Fruit fly (Drosophila melanogaster) whole organism, embryonic: Measurements from ENCODE around the gene scrib.

ENCODE experiments used
- B-H1 ChIP-seq: fragments of 200-800 bp; sonication (Bioruptor generic); IDR thresholded peaks from 3 replicates; pipeline ENCODE4 v1.3.6; 2022; ENCODE audit warnings: missing biosample characterization, missing genetic modification characterization
- Bdp1 ChIP-seq: fragments of 200-800 bp; sonication (Bioruptor generic); optimal IDR thresholded peaks from 3 replicates; lab custom pipeline; 2016; ENCODE audit warnings: missing biosample characterization, missing genetic modification characterization
- CG10267 ChIP-seq: fragments of 200-800 bp; sonication (Bioruptor generic); optimal IDR thresholded peaks from 2 replicates; lab custom pipeline; 2018; ENCODE audit warnings: missing biosample characterization, mild to moderate bottlenecking, missing genetic modification characterization, moderate library complexity
- CG10274 ChIP-seq: fragments of 200-800 bp; sonication (Bioruptor generic); optimal IDR thresholded peaks from 3 replicates; lab custom pipeline; 2017; ENCODE audit warnings: missing biosample characterization, mild to moderate bottlenecking, missing genetic modification characterization
- CG10366 ChIP-seq: fragments of 200-800 bp; sonication (Bioruptor generic); IDR thresholded peaks from 2 replicates; pipeline ENCODE4 v1.3.6; 2022; ENCODE audit warnings: missing biosample characterization, missing genetic modification characterization
- CG11085 ChIP-seq: fragments of 200-800 bp; sonication (Bioruptor generic); IDR thresholded peaks from 2 replicates; pipeline ENCODE4 v1.3.6; 2022; ENCODE audit warnings: missing biosample characterization, missing genetic modification characterization
- CG11456 ChIP-seq: fragments of 200-800 bp; sonication (Bioruptor generic); IDR thresholded peaks from 3 replicates; pipeline ENCODE4 v1.3.6; 2022; ENCODE audit warnings: missing biosample characterization, missing genetic modification characterization
- CG14014 ChIP-seq: fragments of 200-800 bp; sonication (Bioruptor generic); IDR thresholded peaks from 2 replicates; pipeline ENCODE4 v1.3.6; 2022; ENCODE audit warnings: missing biosample characterization, missing genetic modification characterization
- CG15269 ChIP-seq: fragments of 200-800 bp; sonication (Bioruptor generic); optimal IDR thresholded peaks from 2 replicates; lab custom pipeline; 2018; ENCODE audit warnings: missing biosample characterization, mild to moderate bottlenecking, missing genetic modification characterization, moderate library complexity
- CG15601 ChIP-seq: fragments of 200-800 bp; sonication (Bioruptor generic); optimal IDR thresholded peaks from 3 replicates; lab custom pipeline; 2019; ENCODE audit warnings: missing biosample characterization, mild to moderate bottlenecking, missing genetic modification characterization, moderate library complexity
- CG16815 ChIP-seq: fragments of 200-800 bp; sonication (Bioruptor generic); optimal IDR thresholded peaks from 3 replicates; lab custom pipeline; 2017; ENCODE audit warnings: missing biosample characterization, mild to moderate bottlenecking, missing genetic modification characterization
- CG17361 ChIP-seq: fragments of 200-800 bp; sonication (Bioruptor generic); IDR thresholded peaks from 3 replicates; pipeline ENCODE4 v1.3.6; 2022; ENCODE audit warnings: missing biosample characterization, missing genetic modification characterization
- CG17568 ChIP-seq: fragments of 200-800 bp; sonication (Bioruptor generic); optimal IDR thresholded peaks from 2 replicates; lab custom pipeline; 2018; ENCODE audit warnings: missing biosample characterization, mild to moderate bottlenecking, missing genetic modification characterization, moderate library complexity
- CG18476 ChIP-seq: fragments of 200-800 bp; sonication (Bioruptor generic); optimal IDR thresholded peaks from 2 replicates; lab custom pipeline; 2016; ENCODE audit warnings: missing biosample characterization, mild to moderate bottlenecking, missing genetic modification characterization
- CG18619 ChIP-seq: fragments of 200-800 bp; sonication (Bioruptor generic); optimal IDR thresholded peaks from 3 replicates; lab custom pipeline; 2017; ENCODE audit warnings: missing biosample characterization, mild to moderate bottlenecking, missing genetic modification characterization
- CG2116 ChIP-seq: fragments of 200-800 bp; sonication (Bioruptor generic); optimal IDR thresholded peaks from 3 replicates; lab custom pipeline; 2018; ENCODE audit warnings: missing biosample characterization, mild to moderate bottlenecking, missing genetic modification characterization
- CG2712 ChIP-seq: fragments of 200-800 bp; optimal IDR thresholded peaks from 3 replicates; lab custom pipeline; 2019; ENCODE audit warnings: missing biosample characterization, mild to moderate bottlenecking, missing genetic modification characterization, moderate library complexity
- CG3065 ChIP-seq: fragments of 200-800 bp; sonication (Bioruptor generic); optimal IDR thresholded peaks from 2 replicates; lab custom pipeline; 2016; ENCODE audit warnings: missing biosample characterization, missing genetic modification characterization
- CG31224 ChIP-seq: fragments of 200-800 bp; sonication (Bioruptor generic); IDR thresholded peaks from 2 replicates; pipeline ENCODE4 v1.3.6; 2022; ENCODE audit warnings: missing biosample characterization, missing genetic modification characterization
- CG34224 ChIP-seq: fragments of 200-800 bp; sonication (Bioruptor generic); IDR thresholded peaks from 3 replicates; pipeline ENCODE4 v1.3.6; 2022; ENCODE audit warnings: missing biosample characterization, missing genetic modification characterization; ENCODE audit not compliant: partially characterized antibody
- CG9932 ChIP-seq: fragments of 200-800 bp; sonication (Bioruptor generic); IDR thresholded peaks from 2 replicates; pipeline ENCODE4 v1.3.6; 2022; ENCODE audit warnings: missing biosample characterization, missing genetic modification characterization
- D ChIP-seq, 2 experiments: fragments of 200-800 bp in 1 of 2; fragments of >200 bp in 1 of 2; sonication (Bioruptor generic) in 1 of 2; optimal IDR thresholded peaks; 2 replicates in 1 of 2; 3 replicates in 1 of 2; lab custom pipeline; 2017; ENCODE audit warnings: mild to moderate bottlenecking in 1 of 2, missing biosample characterization in 1 of 2, missing genetic modification characterization in 1 of 2, missing genetic modification reagents in 1 of 2
- Drgx ChIP-seq: fragments of 200-800 bp; sonication (Bioruptor generic); IDR thresholded peaks from 2 replicates; pipeline ENCODE4 v1.3.6; 2022; ENCODE audit warnings: missing biosample characterization, missing genetic modification characterization
- Eip74EF ChIP-seq, 2 experiments: fragments of 200-800 bp in 1 of 2; fragments of >200 bp in 1 of 2; sonication (Bioruptor generic) in 1 of 2; optimal IDR thresholded peaks; 2 replicates each; lab custom pipeline; 2017 to 2019; ENCODE audit warnings: missing biosample characterization in 2 of 2, missing genetic modification characterization in 2 of 2, mild to moderate bottlenecking in 1 of 2, moderate library complexity in 1 of 2
- HLH54F ChIP-seq: fragments of 200-800 bp; sonication (Bioruptor generic); optimal IDR thresholded peaks from 3 replicates; lab custom pipeline; 2016; ENCODE audit warnings: missing biosample characterization, missing genetic modification characterization
- Hey ChIP-seq: fragments of 200-800 bp; sonication (Bioruptor generic); optimal IDR thresholded peaks from 3 replicates; lab custom pipeline; 2018; ENCODE audit warnings: missing biosample characterization, mild to moderate bottlenecking, missing genetic modification characterization
- HmgZ ChIP-seq: fragments of 200-800 bp; sonication (Bioruptor generic); optimal IDR thresholded peaks from 2 replicates; lab custom pipeline; 2018; ENCODE audit warnings: missing biosample characterization, mild to moderate bottlenecking, missing genetic modification characterization
- Hr39 ChIP-seq: fragments of >200 bp; optimal IDR thresholded peaks from 2 replicates; lab custom pipeline; 2017
- Hr51 ChIP-seq, 2 experiments: fragments of 200-800 bp; sonication (Bioruptor generic); optimal IDR thresholded peaks; 2 replicates in 1 of 2; 3 replicates in 1 of 2; lab custom pipeline; 2016 to 2018; ENCODE audit warnings: missing biosample characterization in 2 of 2, missing genetic modification characterization in 2 of 2, mild to moderate bottlenecking in 1 of 2, moderate library complexity in 1 of 2
- Mrtf ChIP-seq: fragments of 200-800 bp; sonication (Bioruptor generic); IDR thresholded peaks from 3 replicates; pipeline ENCODE4 v1.3.6; 2022; ENCODE audit warnings: missing biosample characterization, missing genetic modification characterization
- NfI ChIP-seq: fragments of 200-800 bp; sonication (Bioruptor generic); optimal IDR thresholded peaks from 3 replicates; lab custom pipeline; 2018; ENCODE audit warnings: missing biosample characterization, mild to moderate bottlenecking, missing genetic modification characterization, moderate library complexity
- Rx ChIP-seq: fragments of 200-800 bp; sonication (Bioruptor generic); IDR thresholded peaks from 2 replicates; pipeline ENCODE4 v1.3.6; 2022; ENCODE audit warnings: missing biosample characterization, missing genetic modification characterization
- Sox100B ChIP-seq: fragments of 200-800 bp; sonication (Bioruptor generic); optimal IDR thresholded peaks from 3 replicates; lab custom pipeline; 2018; ENCODE audit warnings: missing biosample characterization, mild to moderate bottlenecking, missing genetic modification characterization
- Sox102F ChIP-seq: fragments of 200-800 bp; sonication (Bioruptor generic); optimal IDR thresholded peaks from 2 replicates; lab custom pipeline; 2018; ENCODE audit warnings: missing biosample characterization, mild to moderate bottlenecking, missing genetic modification characterization, moderate library complexity
- Sry-δ ChIP-seq: fragments of 200-800 bp; sonication (Bioruptor generic); optimal IDR thresholded peaks from 2 replicates; lab custom pipeline; 2016; ENCODE audit warnings: missing biosample characterization, missing genetic modification characterization
- amos ChIP-seq: fragments of 200-800 bp; sonication (Bioruptor generic); IDR thresholded peaks from 2 replicates; pipeline ENCODE4 v1.3.6; 2022; ENCODE audit warnings: missing biosample characterization, missing genetic modification characterization; ENCODE audit not compliant: partially characterized antibody
- chinmo ChIP-seq: fragments of 200-800 bp; sonication (Bioruptor generic); IDR thresholded peaks from 4 replicates; pipeline ENCODE4 v1.3.6; 2022; ENCODE audit warnings: missing biosample characterization, missing genetic modification characterization; ENCODE audit not compliant: partially characterized antibody
- crp ChIP-seq, 2 experiments: fragments of 200-800 bp; sonication (Bioruptor generic); optimal IDR thresholded peaks; 2 replicates in 1 of 2; 3 replicates in 1 of 2; lab custom pipeline; 2017; ENCODE audit warnings: missing biosample characterization in 2 of 2, missing genetic modification characterization in 2 of 2, mild to moderate bottlenecking in 1 of 2, moderate library complexity in 1 of 2
- dan ChIP-seq: fragments of 200-800 bp; sonication (Bioruptor generic); IDR thresholded peaks from 2 replicates; pipeline ENCODE4 v1.3.6; 2022; ENCODE audit warnings: missing biosample characterization, missing genetic modification characterization
- dati ChIP-seq: fragments of 200-800 bp; sonication (Bioruptor generic); IDR thresholded peaks from 2 replicates; pipeline ENCODE4 v1.3.6; 2022; ENCODE audit warnings: missing biosample characterization, missing genetic modification characterization
- kni ChIP-seq: fragments of 200-800 bp; sonication (Bioruptor generic); optimal IDR thresholded peaks from 3 replicates; lab custom pipeline; 2017; ENCODE audit warnings: mild to moderate bottlenecking, missing biosample characterization, missing genetic modification reagents, missing genetic modification characterization
- onecut ChIP-seq: fragments of 200-800 bp; sonication (Bioruptor generic); IDR thresholded peaks from 2 replicates; pipeline ENCODE4 v1.3.6; 2022; ENCODE audit warnings: missing biosample characterization, missing genetic modification characterization
- peb ChIP-seq: fragments of 200-800 bp; sonication (Bioruptor generic); IDR thresholded peaks from 2 replicates; pipeline ENCODE4 v1.3.6; 2022; ENCODE audit warnings: missing biosample characterization, missing genetic modification characterization
- sc ChIP-seq, 3 experiments: fragments of >200 bp in 2 of 3; fragments of 200-800 bp in 1 of 3; sonication (Bioruptor generic) in 1 of 3; optimal IDR thresholded peaks; 2 replicates in 2 of 3; 3 replicates in 1 of 3; lab custom pipeline; 2017; ENCODE audit warnings: mild to moderate bottlenecking in 1 of 3, missing biosample characterization in 1 of 3, missing genetic modification characterization in 1 of 3, missing genetic modification reagents in 1 of 3
- sima ChIP-seq: fragments of 200-800 bp; sonication (Bioruptor generic); optimal IDR thresholded peaks from 2 replicates; lab custom pipeline; 2016; ENCODE audit warnings: missing biosample characterization, missing genetic modification characterization
- sr ChIP-seq: fragments of 200-800 bp; sonication (Bioruptor generic); IDR thresholded peaks from 3 replicates; pipeline ENCODE4 v1.3.6; 2022; ENCODE audit warnings: missing biosample characterization, missing genetic modification characterization
- ttk ChIP-seq: fragments of 200-800 bp; sonication (Bioruptor generic); IDR thresholded peaks from 2 replicates; pipeline ENCODE4 v2.1.2; 2022; ENCODE audit warnings: missing biosample characterization, missing genetic modification characterization
- twi ChIP-seq: fragments of 200-800 bp; optimal IDR thresholded peaks from 2 replicates; lab custom pipeline; 2019; ENCODE audit warnings: missing biosample characterization, mild to moderate bottlenecking, missing genetic modification characterization, moderate library complexity
- yki ChIP-seq: fragments of >200 bp; optimal IDR thresholded peaks from 3 replicates; lab custom pipeline; 2018

Gene scrib

DNA sequence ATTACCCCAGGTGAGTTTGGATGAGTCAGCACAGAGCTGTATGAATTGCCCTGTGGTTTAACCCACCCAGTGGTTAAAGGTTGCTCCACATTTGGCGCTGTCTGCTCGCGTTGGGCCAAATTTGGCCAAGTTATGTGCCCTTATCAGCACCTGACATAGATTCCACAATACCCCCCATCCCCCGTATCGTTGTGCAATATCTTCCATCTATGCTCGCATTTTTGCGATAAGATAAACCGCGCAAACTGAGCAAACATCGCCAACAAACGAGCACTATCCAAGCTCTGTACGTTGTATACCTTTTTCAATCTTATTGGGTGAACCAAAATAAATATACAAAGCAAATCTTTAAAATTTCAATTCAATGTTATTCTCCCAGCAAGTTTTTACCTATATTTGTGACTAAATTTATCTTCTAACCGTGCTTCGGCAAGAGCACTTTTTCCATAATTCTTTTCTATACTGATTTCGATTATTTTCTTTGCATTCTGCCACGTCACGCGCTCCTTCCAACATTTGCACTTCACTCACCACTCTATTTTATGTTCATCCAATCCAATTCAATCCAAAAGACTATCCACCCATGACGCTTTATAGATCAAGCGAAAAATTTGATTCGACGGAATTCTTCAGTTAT is 19.6 kb downstream of the scrib start (continued):
- TF ChIP-seq D (optimal IDR thresholded peaks at IDR 0.05; lab: Kevin White, UChicago), result no peak
- TF ChIP-seq D (GFP tag; optimal IDR thresholded peaks at IDR 0.05; lab: Kevin White, UChicago), result no peak
- no peak for TF ChIP-seq CG18476 (GFP tag; lab: Kevin White, UChicago)
- TF ChIP-seq sima, result no peak
- no peak for TF ChIP-seq twi
- TF ChIP-seq yki (lab: Kevin White, UChicago), result no peak
- no peak for TF ChIP-seq CG2116
- TF ChIP-seq CG9932 (GFP tag; lab: Robert Waterston, UW), result no peak
- no peak for TF ChIP-seq Sry-δ (GFP tag; lab: Kevin White, UChicago)
- TF ChIP-seq amos (GFP tag; lab: Robert Waterston, UW), result no peak
- TF ChIP-seq Hey (tag; lab: Kevin White, UChicago), result peak; percentile 3
- TF ChIP-seq CG17361 (GFP tag; lab: Robert Waterston, UW), result 0 out of 3 replicates have a peak, but pooled peaks have one; percentile 9
- no peak for TF ChIP-seq Bdp1 (GFP tag; lab: Kevin White, UChicago)
- peak; percentile 33 for TF ChIP-seq HmgZ (tag; lab: Kevin White, UChicago)
- no peak for TF ChIP-seq CG10274 (GFP tag; lab: Kevin White, UChicago)
- TF ChIP-seq CG34224 (GFP tag; lab: Robert Waterston, UW), result no peak
- TF ChIP-seq CG3065 (GFP tag; lab: Kevin White, UChicago), result no peak
- TF ChIP-seq kni (GFP tag; lab: Kevin White, UChicago), result no peak
- no peak for TF ChIP-seq onecut (GFP tag; lab: Robert Waterston, UW)
- no peak for TF ChIP-seq Eip74EF (GFP tag; optimal IDR thresholded peaks at IDR 0.05; lab: Kevin White, UChicago)
- TF ChIP-seq CG11085 (GFP tag; lab: Robert Waterston, UW), result no peak
- TF ChIP-seq HLH54F (GFP tag; lab: Kevin White, UChicago), result no peak
- TF ChIP-seq ttk (GFP tag; lab: Robert Waterston, UW), result no peak
- TF ChIP-seq CG15601, result no peak
- TF ChIP-seq Mrtf (GFP tag; lab: Robert Waterston, UW), result no peak
- peak; percentile 47 for TF ChIP-seq CG15269
- TF ChIP-seq CG14014 (GFP tag; lab: Robert Waterston, UW), result 0 out of 2 replicates have a peak, but pooled peaks have one; percentile 18
- no peak for TF ChIP-seq Rx (GFP tag; lab: Robert Waterston, UW)
- TF ChIP-seq Hr39 (lab: Kevin White, UChicago), result no peak
- no peak for TF ChIP-seq Hr51 (GFP tag; optimal IDR thresholded peaks at IDR 0.05; lab: Kevin White, UChicago)
- no peak for TF ChIP-seq CG10267 (tag; lab: Kevin White, UChicago)
- TF ChIP-seq CG2712, result no peak
- no peak for TF ChIP-seq Sox100B (GFP tag; lab: Kevin White, UChicago)
- no peak for TF ChIP-seq B-H1 (GFP tag; lab: Robert Waterston, UW)
- no peak for TF ChIP-seq Sox102F (GFP tag; lab: Kevin White, UChicago)
- no peak for TF ChIP-seq Drgx (GFP tag; lab: Robert Waterston, UW)
- no peak for TF ChIP-seq sr (GFP tag; lab: Robert Waterston, UW)
- no peak for TF ChIP-seq crp (GFP tag; optimal IDR thresholded peaks at IDR 0.05; lab: Kevin White, UChicago)
- no peak for TF ChIP-seq CG16815 (GFP tag; lab: Kevin White, UChicago)
- no peak for TF ChIP-seq CG11456
- 0 out of 2 replicates have a peak, but pooled peaks have one; percentile 10 for TF ChIP-seq CG31224 (GFP tag; lab: Robert Waterston, UW)
- no peak for TF ChIP-seq NfI (GFP tag; lab: Kevin White, UChicago)
- no peak for TF ChIP-seq CG17568 (GFP tag; lab: Kevin White, UChicago)
- TF ChIP-seq CG18619, result no peak
- no peak for TF ChIP-seq CG10366
- TF ChIP-seq dati (GFP tag; lab: Robert Waterston, UW), result no peak
- no peak for TF ChIP-seq peb (GFP tag; lab: Robert Waterston, UW)
- no peak for TF ChIP-seq sc (optimal IDR thresholded peaks at IDR 0.05; lab: Kevin White, UChicago)
- TF ChIP-seq sc (GFP tag; optimal IDR thresholded peaks at IDR 0.05; lab: Kevin White, UChicago), result no peak
- TF ChIP-seq dan (GFP tag; lab: Robert Waterston, UW), result no peak
- 0 out of 4 replicates have a peak, but pooled peaks have one; percentile 55 for TF ChIP-seq chinmo (GFP tag; lab: Robert Waterston, UW)
